Worm (Caenorhabditis elegans) whole organism, midembryonic: ENCODE data around the gene pyp-1.

Experiments
- flt-1 ChIP-seq: fragments of 200-800 bp; sonication (Bioruptor generic); IDR thresholded peaks from 2 replicates; pipeline ENCODE4 v1.3.6; 2022; ENCODE audit warnings: missing genetic modification characterization, missing compliant biosample characterization
- ref-1 ChIP-seq: fragments of 200-800 bp; sonication (Bioruptor generic); conservative IDR thresholded peaks from 2 replicates; pipeline ENCODE4 v1.3.6; 2022; ENCODE audit warnings: missing genetic modification reagents, missing genetic modification characterization, missing compliant biosample characterization
- ztf-29 ChIP-seq: fragments of 200-800 bp; sonication (Bioruptor generic); IDR thresholded peaks from 2 replicates; pipeline ENCODE4 v1.3.6; 2022; ENCODE audit warnings: missing genetic modification reagents, missing genetic modification characterization, missing compliant biosample characterization

ce11 chrIV:10027566-10027965 is 28.8 kb upstream of the pyp-1 start, which contains the start of gene gipc-2:
- no peak for TF ChIP-seq ref-1 (GFP tag; lab: Robert Waterston, UW)
- TF ChIP-seq flt-1 (GFP tag; lab: Robert Waterston, UW) = no peak
- no peak for TF ChIP-seq ztf-29
